Fruit fly (Drosophila melanogaster) whole organism, embryonic: ENCODE results near the gene PpV.
A peak's percentile ranks its signal among the peaks of the same experiment; 100 is the strongest.

Source experiments
- CG10366 ChIP-seq: fragments of 200-800 bp; sonication (Bioruptor generic); IDR thresholded peaks from 2 replicates; pipeline ENCODE4 v1.3.6; 2022; ENCODE audit warnings: missing biosample characterization, missing genetic modification characterization
- lab ChIP-seq: fragments of 200-800 bp; sonication (Bioruptor generic); optimal IDR thresholded peaks from 3 replicates; lab custom pipeline; 2017; ENCODE audit warnings: missing biosample characterization, missing genetic modification characterization, mild to moderate bottlenecking, moderate library complexity, missing genetic modification reagents

DNA sequence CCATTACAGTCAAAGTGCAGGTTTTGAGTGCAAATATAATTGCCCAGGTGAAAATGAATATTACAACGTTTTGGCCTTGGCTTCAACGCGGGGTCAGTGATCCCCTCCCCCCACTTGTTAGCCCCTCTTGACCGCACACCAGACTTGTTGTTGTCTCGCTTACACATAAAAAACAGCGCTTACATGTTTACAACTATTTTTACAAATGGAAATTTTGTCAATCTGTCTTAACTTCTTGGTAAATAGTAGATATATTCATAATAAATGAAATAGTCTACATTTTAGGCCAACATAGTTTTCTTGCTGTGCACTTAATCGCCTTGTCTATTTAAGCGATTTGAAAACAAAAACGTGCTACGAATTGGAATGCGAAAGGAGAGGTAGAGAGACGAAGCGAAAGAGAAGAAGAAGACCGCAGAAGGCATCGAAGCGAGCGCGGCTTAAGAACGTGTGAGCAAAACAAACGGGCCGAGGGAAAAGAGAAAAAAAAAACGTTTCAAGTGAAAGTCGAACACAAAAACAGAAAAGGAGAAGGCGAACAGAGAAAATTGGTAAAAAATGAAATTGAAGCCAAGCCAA is 32.7 kb downstream of the PpV start:
- TF ChIP-seq lab (GFP tag; lab: Kevin White, UChicago): peak; percentile 71
- TF ChIP-seq CG10366 (GFP tag; lab: Robert Waterston, UW): peak; percentile 55
